Worm (Caenorhabditis elegans) whole organism, L4/young adult: ENCODE data around the gene ZK596.2.

Experiments used
- W03F9.2 ChIP-seq: fragments of 150-350 bp; optimal IDR thresholded peaks from 2 replicates; lab custom pipeline; 2014; ENCODE audit warnings: missing biosample characterization, missing genetic modification characterization
- dao-5 ChIP-seq: sonication (generic microtip); optimal IDR thresholded peaks from 2 replicates; lab custom pipeline; 2016; ENCODE audit warnings: missing genotype, missing genetic modification characterization, moderate library complexity, missing compliant biosample characterization
- him-1 ChIP-seq: sonication (generic microtip); optimal IDR thresholded peaks from 2 replicates; lab custom pipeline; 2016; ENCODE audit warnings: missing genotype, missing genetic modification reagents, missing genetic modification characterization, missing compliant biosample characterization

The ZK596.2 gene

DNA sequence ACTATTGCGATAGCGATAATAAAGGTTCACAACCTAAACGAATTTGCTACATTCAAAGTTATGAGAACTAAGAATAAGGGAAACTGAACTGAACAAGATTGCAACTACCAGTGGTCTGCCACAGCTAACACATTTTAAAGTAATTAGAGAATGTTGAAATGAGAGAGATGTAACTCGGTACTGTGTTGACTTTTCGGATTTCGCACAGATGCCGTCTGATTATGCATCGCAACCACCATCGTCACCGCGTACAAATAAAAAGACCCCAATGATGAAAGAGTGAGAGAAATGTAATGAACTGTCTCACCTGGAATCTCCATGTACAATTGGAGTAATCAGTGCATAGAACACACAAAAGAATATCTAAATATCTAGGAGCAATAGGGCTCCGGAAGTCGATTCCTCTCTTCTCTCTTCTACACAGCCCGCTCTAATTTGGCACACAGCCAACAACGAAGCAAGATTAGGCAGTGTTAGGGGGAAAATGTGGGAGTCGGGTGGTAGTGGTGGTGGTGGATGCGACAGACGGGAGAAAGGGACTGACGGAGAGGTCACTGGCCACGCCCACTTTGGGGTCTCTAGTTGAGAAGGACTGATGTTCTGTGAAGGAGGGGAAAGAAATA lies 40.4 kb downstream of the ZK596.2 start, which contains the start of gene F13E9.11:
TSS of gene F13E9.11 (minus strand) at position 507 of the 623 bp plus-strand sequence.
- no peak for TF ChIP-seq W03F9.2 (tag; lab: Kevin White, UChicago)
- no peak for TF ChIP-seq him-1 (tag; lab: Kevin White, UChicago)
- TF ChIP-seq dao-5, result no peak

DNA sequence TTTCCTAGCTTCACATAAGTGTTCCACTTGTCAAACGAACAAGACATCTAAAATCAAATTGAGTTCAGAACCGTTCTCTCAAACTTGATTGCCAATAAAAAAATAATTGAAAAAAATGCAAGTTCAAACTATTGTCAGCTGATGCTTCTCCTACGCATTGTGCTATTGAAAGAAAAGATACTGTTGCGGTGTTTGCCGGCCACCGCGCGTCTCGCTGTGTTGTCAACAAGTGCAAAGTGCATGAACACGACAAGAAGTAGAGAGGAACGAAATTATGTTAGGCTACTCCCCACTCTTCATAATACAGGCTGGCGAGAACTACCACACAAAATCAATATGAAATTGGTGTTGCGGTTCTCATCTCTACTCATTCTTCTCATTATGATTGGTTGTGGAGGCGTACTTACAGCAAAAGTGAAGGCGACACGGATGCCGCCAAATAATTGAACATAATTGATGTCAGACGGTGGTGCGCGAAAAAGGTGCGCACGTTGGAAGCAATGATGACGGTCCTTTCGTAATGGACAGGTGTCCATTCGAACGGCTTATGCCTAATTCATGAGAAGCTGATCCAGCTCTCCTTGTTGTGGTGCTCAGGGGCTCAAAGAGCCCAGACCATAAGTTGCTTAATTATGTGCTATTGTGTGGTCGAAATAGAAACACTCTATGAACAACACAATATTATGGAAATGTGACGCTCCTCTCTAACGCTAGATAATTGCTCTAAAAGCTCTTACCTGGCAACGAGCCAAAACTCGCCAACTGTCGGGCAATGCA lies 41.5 kb downstream of the ZK596.2 start:
- TF ChIP-seq W03F9.2 (tag; lab: Kevin White, UChicago) (no peak), him-1 (tag; lab: Kevin White, UChicago) (no peak), dao-5 (no peak)

DNA sequence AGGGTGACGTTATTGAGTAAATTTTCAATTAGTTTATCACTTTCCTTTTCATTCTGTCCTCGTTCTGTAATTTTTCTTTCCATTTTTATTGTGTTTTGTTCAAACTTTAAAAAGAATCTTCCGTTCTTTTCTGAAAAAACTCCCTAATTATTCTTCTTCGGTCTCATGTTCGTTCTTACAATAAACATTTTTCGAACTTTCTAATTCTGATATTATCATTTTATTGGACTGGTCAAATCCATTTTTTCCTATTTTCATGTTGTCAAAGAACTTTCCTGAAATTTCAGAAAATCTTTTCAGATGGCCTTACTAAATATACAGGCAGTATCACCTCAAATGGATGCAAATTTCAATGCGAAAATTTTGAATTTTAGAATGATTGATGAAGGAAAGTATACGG lies 45.1 kb downstream of the ZK596.2 start, which contains the start of gene nish-1:
TSS of gene nish-1 (plus strand) at position 301 of the 400 bp plus-strand sequence.
- TF ChIP-seq him-1 (tag; lab: Kevin White, UChicago) (no peak), W03F9.2 (tag; lab: Kevin White, UChicago) (no peak), dao-5 (no peak)

DNA sequence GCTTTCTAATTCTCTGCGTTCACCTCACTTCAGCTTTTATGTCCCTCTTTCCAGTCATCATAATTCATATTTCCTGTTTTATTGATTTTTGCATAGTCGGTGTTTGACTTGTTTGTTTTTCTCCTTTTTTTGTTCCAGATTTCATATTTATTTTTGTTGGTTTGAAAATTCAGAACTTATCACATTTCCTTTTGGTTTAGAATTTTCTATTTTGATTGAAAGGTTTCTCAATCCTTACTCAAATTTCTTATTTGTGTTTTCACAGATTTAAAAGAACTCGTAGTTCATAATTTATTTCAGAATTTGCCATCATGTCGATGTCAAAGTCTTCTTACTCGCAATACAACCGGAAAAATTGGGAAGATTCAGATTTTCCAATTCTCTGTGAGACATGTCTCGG lies 48.0 kb downstream of the ZK596.2 start, which contains the start of gene rbm-22:
TSS of gene rbm-22 (plus strand) at position 301 of the 400 bp plus-strand sequence.
- no peak for TF ChIP-seq dao-5
- no peak for TF ChIP-seq him-1 (tag; lab: Kevin White, UChicago)
- no peak for TF ChIP-seq W03F9.2 (tag; lab: Kevin White, UChicago)

DNA sequence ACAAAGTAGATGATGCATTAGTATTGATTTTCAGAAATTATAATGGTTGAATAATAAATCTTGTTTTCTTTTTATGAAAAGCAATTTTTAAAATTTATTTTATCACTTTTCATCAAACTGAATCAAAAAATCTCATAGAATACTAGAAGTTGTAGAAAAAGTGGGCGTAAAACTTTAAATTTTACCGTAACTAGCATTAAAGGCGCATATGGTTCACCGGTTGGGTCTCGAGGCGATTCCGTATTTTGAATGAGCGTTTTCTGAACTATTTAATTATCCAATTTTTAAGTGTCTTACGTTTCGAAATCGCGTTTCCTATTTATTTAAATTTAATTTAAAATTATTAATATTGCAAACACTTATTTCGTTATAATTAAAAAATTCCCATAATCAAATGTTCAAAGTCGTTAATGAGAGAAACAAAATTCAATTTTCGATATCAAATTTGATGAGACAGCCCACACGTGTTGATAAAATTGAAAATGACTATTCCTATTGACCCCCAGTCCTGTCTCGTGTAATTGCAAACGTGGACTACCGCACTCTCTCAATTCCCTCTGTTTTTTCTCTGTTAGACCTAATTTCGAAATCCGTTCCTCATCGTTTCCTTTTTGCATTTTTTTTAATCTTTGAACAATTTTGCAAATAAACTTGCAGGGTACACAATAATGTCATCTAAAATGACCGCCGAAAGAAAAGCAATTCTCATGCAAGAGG lies 50.6 kb downstream of the ZK596.2 start, which contains the start of the genes T11G6.2 and hars-1:
TSS of gene T11G6.2 (minus strand) at position 197 of the 717 bp plus-strand sequence.
TSS of gene hars-1 (plus strand) at position 658 of the 717 bp plus-strand sequence.
- TF ChIP-seq W03F9.2 (tag; lab: Kevin White, UChicago), result peak; percentile 31
- no peak for TF ChIP-seq dao-5
